Worm (Caenorhabditis elegans): ENCODE data around the gene F37H8.6.

- TF ChIP-seq elt-3 (tag; optimal IDR thresholded peaks at IDR 0.05), result no peak
- no peak for TF ChIP-seq mbf-1 (tag; optimal IDR thresholded peaks at IDR 0.05)
- no peak for TF ChIP-seq ama-1 (optimal IDR thresholded peaks at IDR 0.05)
- no peak for TF ChIP-seq aly-2 (tag; optimal IDR thresholded peaks at IDR 0.05)
- no peak for TF ChIP-seq unc-39 (tag; optimal IDR thresholded peaks at IDR 0.05)
- TF ChIP-seq sem-4 (tag; optimal IDR thresholded peaks at IDR 0.05), result no peak
- TF ChIP-seq R02D3.7 (tag; optimal IDR thresholded peaks at IDR 0.05), result no peak
- TF ChIP-seq nhr-23 (tag; optimal IDR thresholded peaks at IDR 0.05), result no peak
Measured at ce11 chrII:11205783-11206182, 28.5 kb upstream of the F37H8.6 start.

Measured in whole organism, L2 larva.